Worm (Caenorhabditis elegans) whole organism, L4 larva: ENCODE data around the gene F37B12.3.

Experiments used
- D1046.2 ChIP-seq: fragments of 200-800 bp; sonication (Bioruptor generic); IDR thresholded peaks from 2 replicates; pipeline ENCODE4 v1.3.6; 2022; ENCODE audit warnings: missing genetic modification characterization, missing compliant biosample characterization
- F37D6.2 ChIP-seq: sonication (generic microtip); optimal IDR thresholded peaks from 2 replicates; lab custom pipeline; 2016; ENCODE audit warnings: mild to moderate bottlenecking, missing genetic modification characterization, missing compliant biosample characterization
- R02D3.7 ChIP-seq: fragments of 150-350 bp; sonication (generic microtip); optimal IDR thresholded peaks from 3 replicates; lab custom pipeline; 2014; ENCODE audit warnings: missing biosample characterization, missing genetic modification characterization
- T20F7.1 ChIP-seq: fragments of 200-800 bp; sonication (Bioruptor generic); optimal IDR thresholded peaks from 2 replicates; lab custom pipeline; 2018; ENCODE audit warnings: mild to moderate bottlenecking, missing genetic modification characterization, missing compliant biosample characterization
- ZK337.2 ChIP-seq: fragments of 200-800 bp; sonication (Bioruptor generic); IDR thresholded peaks from 2 replicates; pipeline ENCODE4 v1.3.6; 2022; ENCODE audit warnings: missing genetic modification reagents, missing genetic modification characterization, missing compliant biosample characterization
- aha-1 ChIP-seq: fragments of 150-350 bp; peaks from one replicate; lab custom pipeline; 2014; ENCODE audit warnings: missing biosample characterization, missing genetic modification characterization
- ceh-28 ChIP-seq: fragments of 150-350 bp; optimal IDR thresholded peaks from 2 replicates; lab custom pipeline; 2014; ENCODE audit warnings: missing biosample characterization, missing genetic modification reagents, missing genetic modification characterization
- ceh-44 ChIP-seq: fragments of 200-800 bp; sonication (Bioruptor generic); IDR thresholded peaks from 2 replicates; pipeline ENCODE4 v1.3.6; 2022; ENCODE audit warnings: missing genetic modification reagents, missing genetic modification characterization, missing compliant biosample characterization
- ces-1 ChIP-seq: fragments of 150-350 bp; sonication (generic microtip); optimal IDR thresholded peaks from 4 replicates; lab custom pipeline; 2014; ENCODE audit warnings: missing biosample characterization, missing genetic modification reagents, missing genetic modification characterization
- cey-2 ChIP-seq: sonication (generic microtip); optimal IDR thresholded peaks from 3 replicates; lab custom pipeline; 2017; ENCODE audit warnings: missing genetic modification characterization, mild to moderate bottlenecking, missing compliant biosample characterization, antibody characterized with exemption, borderline replicate concordance; ENCODE audit not compliant: insufficient read depth
- daf-16 ChIP-seq, 3 experiments: sonication (generic microtip); optimal IDR thresholded peaks; 2 replicates each; lab custom pipeline; 2016 to 2017; ENCODE audit warnings: missing genetic modification characterization in 3 of 3, missing genetic modification reagents in 3 of 3, mild to moderate bottlenecking in 2 of 3, missing compliant biosample characterization in 2 of 3, missing biosample characterization in 1 of 3, moderate library complexity in 1 of 3
- daf-8 ChIP-seq: fragments of 200-800 bp; sonication (Bioruptor generic); IDR thresholded peaks from 2 replicates; pipeline ENCODE4 v1.3.6; 2022; ENCODE audit warnings: missing genetic modification characterization, missing compliant biosample characterization
- dmd-9 ChIP-seq: fragments of 200-800 bp; sonication (Bioruptor generic); IDR thresholded peaks from 2 replicates; pipeline ENCODE4 v1.3.6; 2022; ENCODE audit warnings: missing genetic modification reagents, missing genetic modification characterization, missing compliant biosample characterization
- dpl-1 ChIP-seq: fragments of 150-350 bp; optimal IDR thresholded peaks from 2 replicates; lab custom pipeline; 2014; ENCODE audit warnings: missing biosample characterization, missing genetic modification reagents, missing genetic modification characterization
- dve-1 ChIP-seq: sonication (generic microtip); optimal IDR thresholded peaks from 2 replicates; lab custom pipeline; 2017; ENCODE audit warnings: antibody characterized with exemption, mild to moderate bottlenecking, missing genetic modification characterization, missing compliant biosample characterization; ENCODE audit not compliant: insufficient read depth
- hmg-1.1 ChIP-seq: fragments of 200-800 bp; sonication (Bioruptor generic); IDR thresholded peaks from 2 replicates; pipeline ENCODE4 v1.3.6; 2022; ENCODE audit warnings: missing genetic modification reagents, missing genetic modification characterization, missing compliant biosample characterization
- jun-1 ChIP-seq: fragments of 150-350 bp; optimal IDR thresholded peaks from 2 replicates; lab custom pipeline; 2014; ENCODE audit warnings: missing biosample characterization, missing genetic modification reagents, missing genetic modification characterization
- lim-7 ChIP-seq: fragments of 200-800 bp; sonication (Bioruptor generic); IDR thresholded peaks from 2 replicates; pipeline ENCODE4 v1.3.6; 2022; ENCODE audit warnings: missing genetic modification characterization, missing compliant biosample characterization
- lin-13 ChIP-seq: fragments of 150-350 bp; optimal IDR thresholded peaks from 2 replicates; lab custom pipeline; 2014; ENCODE audit warnings: missing biosample characterization, missing genetic modification reagents, missing genetic modification characterization
- lin-39 ChIP-seq: fragments of 150-350 bp; optimal IDR thresholded peaks from 2 replicates; lab custom pipeline; 2014; ENCODE audit warnings: missing biosample characterization, missing genetic modification reagents, missing genetic modification characterization
- madf-5 ChIP-seq, 2 experiments: fragments of 200-800 bp; sonication (Bioruptor generic); IDR thresholded peaks; 2 replicates each; pipeline ENCODE4 v1.3.6; 2022; ENCODE audit warnings: missing compliant biosample characterization in 2 of 2, missing genetic modification characterization in 2 of 2
- madf-9 ChIP-seq: fragments of 200-800 bp; sonication (Bioruptor generic); conservative IDR thresholded peaks from 2 replicates; pipeline ENCODE4 v1.3.6; 2022; ENCODE audit warnings: missing genetic modification reagents, missing genetic modification characterization, missing compliant biosample characterization
- mep-1 ChIP-seq: fragments of 150-350 bp; sonication (generic microtip); optimal IDR thresholded peaks from 3 replicates; lab custom pipeline; 2014; ENCODE audit warnings: missing biosample characterization, missing genetic modification characterization
- mxl-2 ChIP-seq: fragments of 200-800 bp; sonication (Bioruptor generic); conservative IDR thresholded peaks from 2 replicates; pipeline ENCODE4 v1.3.6; 2022; ENCODE audit warnings: missing genetic modification reagents, missing genetic modification characterization, missing compliant biosample characterization
- nhr-10 ChIP-seq: fragments of 150-350 bp; optimal IDR thresholded peaks from 2 replicates; lab custom pipeline; 2014; ENCODE audit warnings: missing biosample characterization, missing genetic modification characterization
- nhr-111 ChIP-seq: fragments of 200-800 bp; sonication (Bioruptor generic); optimal IDR thresholded peaks from 2 replicates; lab custom pipeline; 2018; ENCODE audit warnings: mild to moderate bottlenecking, missing genetic modification characterization, missing compliant biosample characterization
- nhr-25 ChIP-seq: sonication (generic microtip); optimal IDR thresholded peaks from 2 replicates; lab custom pipeline; 2017; ENCODE audit warnings: missing genetic modification characterization, mild to moderate bottlenecking, missing compliant biosample characterization, antibody characterized with exemption, moderate library complexity, borderline replicate concordance; ENCODE audit not compliant: insufficient read depth
- nhr-28 ChIP-seq: fragments of 150-350 bp; optimal IDR thresholded peaks from 2 replicates; lab custom pipeline; 2014; ENCODE audit warnings: missing biosample characterization, missing genetic modification characterization
- nhr-48 ChIP-seq: sonication (generic microtip); optimal IDR thresholded peaks from 2 replicates; lab custom pipeline; 2016; ENCODE audit warnings: mild to moderate bottlenecking, missing genetic modification characterization, missing compliant biosample characterization
- nhr-77 ChIP-seq: fragments of 150-350 bp; optimal IDR thresholded peaks from 2 replicates; lab custom pipeline; 2014; ENCODE audit warnings: missing biosample characterization, missing genetic modification characterization
- pha-4 ChIP-seq, 2 experiments: fragments of 150-350 bp in 1 of 2; fragments of 200-800 bp in 1 of 2; sonication (Bioruptor generic) in 1 of 2; IDR thresholded peaks in 1 of 2; optimal IDR thresholded peaks in 1 of 2; 2 replicates each; pipeline versions ENCODE4 v1.3.6 to Lab custom; 2014 to 2022; ENCODE audit warnings: missing genetic modification characterization in 2 of 2, missing genetic modification reagents in 2 of 2, missing biosample characterization in 1 of 2, missing compliant biosample characterization in 1 of 2
- rbr-2 ChIP-seq: sonication (generic microtip); optimal IDR thresholded peaks from 2 replicates; lab custom pipeline; 2016; ENCODE audit warnings: missing genotype, missing genetic modification characterization, missing compliant biosample characterization
- snpc-1.2 ChIP-seq: fragments of 200-800 bp; sonication (Bioruptor generic); IDR thresholded peaks from 2 replicates; pipeline ENCODE4 v1.3.6; 2022; ENCODE audit warnings: missing genetic modification reagents, missing genetic modification characterization, missing compliant biosample characterization
- spr-1 ChIP-seq: sonication (generic microtip); optimal IDR thresholded peaks from 2 replicates; lab custom pipeline; 2016; ENCODE audit warnings: mild to moderate bottlenecking, missing genetic modification characterization, missing compliant biosample characterization
- spr-3 ChIP-seq: fragments of 200-800 bp; sonication (Bioruptor generic); optimal IDR thresholded peaks from 2 replicates; lab custom pipeline; 2018; ENCODE audit warnings: mild to moderate bottlenecking, missing genetic modification characterization, missing compliant biosample characterization
- tra-1 ChIP-seq: fragments of 200-800 bp; sonication (Bioruptor generic); IDR thresholded peaks from 2 replicates; pipeline ENCODE4 v1.3.6; 2022; ENCODE audit warnings: missing genetic modification reagents, missing genetic modification characterization, missing compliant biosample characterization
- zag-1 ChIP-seq: fragments of 150-350 bp; optimal IDR thresholded peaks from 2 replicates; lab custom pipeline; 2014; ENCODE audit warnings: missing biosample characterization, missing genetic modification characterization
- zfp-2 ChIP-seq: sonication (generic microtip); optimal IDR thresholded peaks from 2 replicates; lab custom pipeline; 2016; ENCODE audit warnings: mild to moderate bottlenecking, missing genetic modification characterization, missing compliant biosample characterization
- zfp-3 ChIP-seq: fragments of 200-800 bp; sonication (Bioruptor generic); conservative IDR thresholded peaks from 2 replicates; pipeline ENCODE4 v1.3.6; 2022; ENCODE audit warnings: missing genetic modification reagents, missing genetic modification characterization, missing compliant biosample characterization

F37B12.3 gene

ce11 chrII:9060332-9060840, 19.2 kb upstream of the F37B12.3 start (continued):
- TF ChIP-seq lim-7 (GFP tag; lab: Robert Waterston, UW) (0 out of 2 replicates have a peak, but pooled peaks have one; percentile 44), daf-16 (GFP tag; optimal IDR thresholded peaks at IDR 0.05; lab: Kevin White, UChicago) (peak in 1 of 2 experiments; percentile 81), daf-16 (tag; optimal IDR thresholded peaks at IDR 0.05; lab: Kevin White, UChicago) (peak; percentile 88), pha-4 (GFP tag; IDR thresholded peaks at IDR 0.05; lab: Robert Waterston, UW) (peak; percentile 67; the same call in 1 of the 2 replicates), pha-4 (tag; optimal IDR thresholded peaks at IDR 0.05; lab: Kevin White, UChicago) (no peak), mxl-2 (GFP tag; lab: Robert Waterston, UW) (no peak), nhr-10 (tag; lab: Kevin White, UChicago) (peak; percentile 23), madf-5 (GFP tag; IDR thresholded peaks at IDR 0.05; lab: Robert Waterston, UW) (no peak), dmd-9 (GFP tag; lab: Robert Waterston, UW) (0 out of 2 replicates have a peak, but pooled peaks have one; percentile 48), F37D6.2 (peak; percentile 93), ZK337.2 (GFP tag; lab: Robert Waterston, UW) (no peak), ces-1 (GFP tag; lab: Kevin White, UChicago) (no peak), cey-2 (no peak), hmg-1.1 (GFP tag; lab: Robert Waterston, UW) (peak; percentile 95), zfp-2 (tag; lab: Kevin White, UChicago) (peak; percentile 56), madf-9 (GFP tag; lab: Robert Waterston, UW) (peak; percentile 60; the same call in 1 of the 2 replicates), ceh-44 (GFP tag; lab: Robert Waterston, UW) (peak; percentile 43; the same call in 1 of the 2 replicates), ceh-28 (tag; lab: Kevin White, UChicago) (peak; percentile 19), rbr-2 (tag; lab: Kevin White, UChicago) (peak; percentile 96), nhr-28 (tag; lab: Kevin White, UChicago) (peak; percentile 89), snpc-1.2 (GFP tag; lab: Robert Waterston, UW) (0 out of 2 replicates have a peak, but pooled peaks have one; percentile 49), dpl-1 (GFP tag; lab: Kevin White, UChicago) (peak; percentile 67), lin-39 (tag; lab: Kevin White, UChicago) (no peak), R02D3.7 (tag; lab: Kevin White, UChicago) (no peak), dve-1 (tag; lab: Kevin White, UChicago) (peak; percentile 98), T20F7.1 (GFP tag; lab: Kevin White, UChicago) (peak; percentile 84), nhr-111 (GFP tag; lab: Kevin White, UChicago) (peak; percentile 58), mep-1 (tag; lab: Kevin White, UChicago) (peak; percentile 97), spr-3 (GFP tag; lab: Kevin White, UChicago) (peak; percentile 37), nhr-25 (peak; percentile 94), zfp-3 (GFP tag; lab: Robert Waterston, UW) (peak; percentile 75; the same call in 1 of the 2 replicates), nhr-77 (tag; lab: Kevin White, UChicago) (peak; percentile 96), nhr-48 (tag; lab: Kevin White, UChicago) (peak; percentile 81), D1046.2 (GFP tag; lab: Robert Waterston, UW) (no peak), aha-1 (tag; lab: Kevin White, UChicago) (peak; percentile 100), jun-1 (tag; lab: Kevin White, UChicago) (peak; percentile 74)
- TF ChIP-seq, all 104 proteins: peak for 59

DNA sequence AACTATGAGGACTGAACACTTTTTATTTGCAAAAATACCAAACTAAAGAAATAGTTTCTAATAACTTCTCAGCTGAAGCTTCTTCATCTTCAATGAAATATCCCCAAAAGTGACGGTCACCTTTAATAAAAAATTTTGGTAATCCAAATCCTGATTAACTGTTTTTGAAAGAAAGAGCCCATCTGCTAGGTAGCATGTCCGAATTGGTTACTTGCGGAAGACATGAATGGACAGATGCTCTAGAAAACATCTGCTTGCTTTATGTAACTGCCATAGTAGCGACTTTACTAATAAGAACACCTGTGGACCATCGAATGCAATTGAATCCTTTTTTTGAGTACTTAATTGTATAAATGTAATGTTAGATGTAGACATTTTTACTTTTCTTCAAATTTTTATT, 17.8 kb upstream of the F37B12.3 start:
- no peak for TF ChIP-seq daf-8 (GFP tag; lab: Robert Waterston, UW)
- TF ChIP-seq tra-1 = no peak
- TF ChIP-seq hmg-1.1 (GFP tag; lab: Robert Waterston, UW) = no peak
- no peak for TF ChIP-seq spr-1 (tag; lab: Kevin White, UChicago)
- no peak for TF ChIP-seq lin-13 (GFP tag; lab: Kevin White, UChicago)
- TF ChIP-seq zag-1 = no peak
